Fruit fly (Drosophila melanogaster) whole organism, embryonic: ENCODE data around the gene Cpr11B.

Source experiments
- Atf3 ChIP-seq: fragments of 200-800 bp; sonication (Bioruptor generic); optimal IDR thresholded peaks from 3 replicates; lab custom pipeline; 2016; ENCODE audit warnings: missing biosample characterization, missing genetic modification characterization
- Bdp1 ChIP-seq: fragments of 200-800 bp; sonication (Bioruptor generic); optimal IDR thresholded peaks from 3 replicates; lab custom pipeline; 2016; ENCODE audit warnings: missing biosample characterization, missing genetic modification characterization
- CG1024 ChIP-seq: fragments of 200-800 bp; sonication (Bioruptor generic); IDR thresholded peaks from 2 replicates; pipeline ENCODE4 v1.3.6; 2022; ENCODE audit warnings: missing biosample characterization, missing genetic modification characterization
- CG10321 ChIP-seq: fragments of 200-800 bp; sonication (Bioruptor generic); IDR thresholded peaks from 2 replicates; pipeline ENCODE4 v1.3.6; 2022; ENCODE audit warnings: missing biosample characterization, missing genetic modification characterization
- CG12104 ChIP-seq: fragments of 200-800 bp; sonication (Bioruptor generic); optimal IDR thresholded peaks from 3 replicates; lab custom pipeline; 2016; ENCODE audit warnings: missing biosample characterization, missing genetic modification characterization
- CG12236 ChIP-seq: fragments of 200-800 bp; sonication (Bioruptor generic); optimal IDR thresholded peaks from 2 replicates; lab custom pipeline; 2016; ENCODE audit warnings: missing biosample characterization, missing genetic modification characterization
- CG12299 ChIP-seq: fragments of 200-800 bp; sonication (Bioruptor generic); optimal IDR thresholded peaks from 2 replicates; lab custom pipeline; 2018; ENCODE audit warnings: missing biosample characterization, mild to moderate bottlenecking, missing genetic modification characterization
- CG12942 ChIP-seq: fragments of 200-800 bp; sonication (Bioruptor generic); optimal IDR thresholded peaks from 3 replicates; lab custom pipeline; 2016; ENCODE audit warnings: missing biosample characterization, missing genetic modification characterization
- CG13775 ChIP-seq: fragments of 200-800 bp; sonication (Bioruptor generic); optimal IDR thresholded peaks from 3 replicates; lab custom pipeline; 2017; ENCODE audit warnings: missing biosample characterization, mild to moderate bottlenecking, missing genetic modification characterization
- CG14710 ChIP-seq: fragments of 200-800 bp; sonication (Bioruptor generic); optimal IDR thresholded peaks from 3 replicates; lab custom pipeline; 2019; ENCODE audit warnings: missing biosample characterization, mild to moderate bottlenecking, missing genetic modification characterization, moderate library complexity
- CG1529 ChIP-seq: fragments of 200-800 bp; sonication (Bioruptor generic); optimal IDR thresholded peaks from 3 replicates; lab custom pipeline; 2018; ENCODE audit warnings: missing biosample characterization, missing genetic modification characterization
- CG1602 ChIP-seq: fragments of 200-800 bp; sonication (Bioruptor generic); optimal IDR thresholded peaks from 3 replicates; lab custom pipeline; 2016; ENCODE audit warnings: missing biosample characterization, missing genetic modification characterization
- CG17328 ChIP-seq: fragments of 200-800 bp; sonication (Bioruptor generic); IDR thresholded peaks from 2 replicates; pipeline ENCODE4 v1.3.6; 2022; ENCODE audit warnings: missing biosample characterization, missing genetic modification characterization
- CG17568 ChIP-seq: fragments of 200-800 bp; sonication (Bioruptor generic); optimal IDR thresholded peaks from 2 replicates; lab custom pipeline; 2018; ENCODE audit warnings: missing biosample characterization, mild to moderate bottlenecking, missing genetic modification characterization, moderate library complexity
- CG18262 ChIP-seq: fragments of 200-800 bp; optimal IDR thresholded peaks from 3 replicates; lab custom pipeline; 2019; ENCODE audit warnings: missing biosample characterization, mild to moderate bottlenecking, missing genetic modification characterization, moderate library complexity
- CG2875 ChIP-seq: fragments of 200-800 bp; sonication (Bioruptor generic); optimal IDR thresholded peaks from 2 replicates; lab custom pipeline; 2017; ENCODE audit warnings: missing biosample characterization, mild to moderate bottlenecking, missing genetic modification characterization, missing genetic modification reagents
- CG31441 ChIP-seq: fragments of 200-800 bp; sonication (Bioruptor generic); IDR thresholded peaks from 2 replicates; pipeline ENCODE4 v1.3.6; 2022; ENCODE audit warnings: missing biosample characterization, missing genetic modification characterization
- CG3407 ChIP-seq: fragments of 200-800 bp; sonication (Bioruptor generic); optimal IDR thresholded peaks from 2 replicates; lab custom pipeline; 2018; ENCODE audit warnings: missing biosample characterization, mild to moderate bottlenecking, missing genetic modification characterization
- CG3726 ChIP-seq: fragments of 200-800 bp; sonication (Bioruptor generic); IDR thresholded peaks from 3 replicates; pipeline ENCODE4, ENCODE4 v1.3.6; 2022; ENCODE audit warnings: missing biosample characterization, missing genetic modification characterization
- CG5953 ChIP-seq: fragments of 200-800 bp; sonication (Bioruptor generic); IDR thresholded peaks from 2 replicates; pipeline ENCODE4 v1.3.6; 2022; ENCODE audit warnings: missing biosample characterization, missing genetic modification characterization
- CG9797 ChIP-seq: fragments of 200-800 bp; sonication (Bioruptor generic); optimal IDR thresholded peaks from 3 replicates; lab custom pipeline; 2018; ENCODE audit warnings: missing biosample characterization, mild to moderate bottlenecking, missing genetic modification characterization
- CrebB ChIP-seq: fragments of 200-800 bp; sonication (Bioruptor generic); optimal IDR thresholded peaks from 3 replicates; lab custom pipeline; 2018; ENCODE audit warnings: missing biosample characterization, mild to moderate bottlenecking, missing genetic modification characterization
- D19A ChIP-seq: fragments of 200-800 bp; optimal IDR thresholded peaks from 3 replicates; lab custom pipeline; 2019; ENCODE audit warnings: missing biosample characterization, mild to moderate bottlenecking, missing genetic modification characterization, moderate library complexity
- Ets97D ChIP-seq: fragments of 200-800 bp; sonication (Bioruptor generic); optimal IDR thresholded peaks from 3 replicates; lab custom pipeline; 2016; ENCODE audit warnings: missing biosample characterization, missing genetic modification characterization
- HHEX ChIP-seq: fragments of 200-800 bp; sonication (Bioruptor generic); optimal IDR thresholded peaks from 3 replicates; lab custom pipeline; 2017; ENCODE audit warnings: missing biosample characterization, mild to moderate bottlenecking, missing genetic modification characterization, missing genetic modification reagents
- Hr51 ChIP-seq, 2 experiments: fragments of 200-800 bp; sonication (Bioruptor generic); optimal IDR thresholded peaks; 2 replicates in 1 of 2; 3 replicates in 1 of 2; lab custom pipeline; 2016 to 2018; ENCODE audit warnings: missing biosample characterization in 2 of 2, missing genetic modification characterization in 2 of 2, mild to moderate bottlenecking in 1 of 2, moderate library complexity in 1 of 2
- Jarid2 ChIP-seq: fragments of 200-800 bp; sonication (Bioruptor generic); optimal IDR thresholded peaks from 3 replicates; lab custom pipeline; 2017; ENCODE audit warnings: mild to moderate bottlenecking, missing biosample characterization, missing genetic modification reagents, missing genetic modification characterization
- Kr ChIP-seq: fragments of 200-800 bp; sonication (Bioruptor generic); optimal IDR thresholded peaks from 2 replicates; lab custom pipeline; 2017; ENCODE audit warnings: missing biosample characterization, mild to moderate bottlenecking, missing genetic modification characterization
- Lhr ChIP-seq: fragments of 200-800 bp; sonication (Bioruptor generic); optimal IDR thresholded peaks from 3 replicates; lab custom pipeline; 2017; ENCODE audit warnings: mild to moderate bottlenecking, missing biosample characterization, missing genetic modification reagents, missing genetic modification characterization
- Mad ChIP-seq: fragments of 200-800 bp; sonication (Bioruptor generic); optimal IDR thresholded peaks from 2 replicates; lab custom pipeline; 2016; ENCODE audit warnings: missing biosample characterization, missing genetic modification characterization
- Meics ChIP-seq: fragments of 200-800 bp; sonication (Bioruptor generic); optimal IDR thresholded peaks from 2 replicates; lab custom pipeline; 2017; ENCODE audit warnings: missing biosample characterization, mild to moderate bottlenecking, missing genetic modification characterization
- Nf-YB ChIP-seq: fragments of 200-800 bp; sonication (Bioruptor generic); optimal IDR thresholded peaks from 3 replicates; lab custom pipeline; 2019; ENCODE audit warnings: missing biosample characterization, mild to moderate bottlenecking, missing genetic modification characterization, moderate library complexity
- Optix ChIP-seq: fragments of 200-800 bp; sonication (Bioruptor generic); IDR thresholded peaks from 3 replicates; pipeline ENCODE4 v1.3.6; 2022; ENCODE audit warnings: missing biosample characterization, missing genetic modification characterization
- Ravus ChIP-seq: fragments of 200-800 bp; sonication (Bioruptor generic); IDR thresholded peaks from 2 replicates; pipeline ENCODE4 v1.3.6; 2022; ENCODE audit warnings: missing biosample characterization, missing genetic modification characterization
- TFAM ChIP-seq: fragments of 200-800 bp; sonication (Bioruptor generic); optimal IDR thresholded peaks from 2 replicates; lab custom pipeline; 2017; ENCODE audit warnings: missing biosample characterization, missing genetic modification characterization, inconsistent platforms
- Taf1 ChIP-seq: fragments of 200-800 bp; sonication (Bioruptor generic); IDR thresholded peaks from 2 replicates; pipeline ENCODE4 v1.3.6; 2022; ENCODE audit warnings: missing biosample characterization, missing genetic modification characterization
- Vsx1 ChIP-seq: fragments of 200-800 bp; sonication (Bioruptor generic); optimal IDR thresholded peaks from 2 replicates; lab custom pipeline; 2017; ENCODE audit warnings: missing biosample characterization, mild to moderate bottlenecking, missing genetic modification characterization, missing genetic modification reagents
- ab ChIP-seq: fragments of 200-800 bp; sonication (Bioruptor generic); optimal IDR thresholded peaks from 2 replicates; lab custom pipeline; 2016; ENCODE audit warnings: missing biosample characterization, missing genetic modification characterization
- cato ChIP-seq: fragments of 200-800 bp; sonication (Bioruptor generic); optimal IDR thresholded peaks from 2 replicates; lab custom pipeline; 2016; ENCODE audit warnings: missing biosample characterization, missing genetic modification characterization, borderline replicate concordance
- ci ChIP-seq: fragments of 200-800 bp; sonication (Bioruptor generic); IDR thresholded peaks from 3 replicates; pipeline ENCODE4 v1.3.6; 2022; ENCODE audit warnings: missing biosample characterization, missing genetic modification characterization
- gsb-n ChIP-seq: fragments of 200-800 bp; sonication (Bioruptor generic); optimal IDR thresholded peaks from 3 replicates; lab custom pipeline; 2018; ENCODE audit warnings: missing biosample characterization, mild to moderate bottlenecking, missing genetic modification characterization
- mld ChIP-seq: fragments of 200-800 bp; sonication (Bioruptor generic); IDR thresholded peaks from 3 replicates; pipeline ENCODE4 v1.3.6; 2022; ENCODE audit warnings: missing biosample characterization, missing genetic modification characterization; ENCODE audit not compliant: partially characterized antibody
- rib ChIP-seq: fragments of 200-800 bp; sonication (Bioruptor generic); IDR thresholded peaks from 2 replicates; pipeline ENCODE4 v1.3.6; 2022; ENCODE audit warnings: missing biosample characterization, missing genetic modification characterization
- sc ChIP-seq, 3 experiments: fragments of >200 bp in 2 of 3; fragments of 200-800 bp in 1 of 3; sonication (Bioruptor generic) in 1 of 3; optimal IDR thresholded peaks; 2 replicates in 2 of 3; 3 replicates in 1 of 3; lab custom pipeline; 2017; ENCODE audit warnings: mild to moderate bottlenecking in 1 of 3, missing biosample characterization in 1 of 3, missing genetic modification characterization in 1 of 3, missing genetic modification reagents in 1 of 3
- trh ChIP-seq: fragments of 200-800 bp; sonication (Bioruptor generic); optimal IDR thresholded peaks from 2 replicates; lab custom pipeline; 2016; ENCODE audit warnings: missing biosample characterization, missing genetic modification characterization
- ttk ChIP-seq: fragments of 200-800 bp; sonication (Bioruptor generic); IDR thresholded peaks from 2 replicates; pipeline ENCODE4 v2.1.2; 2022; ENCODE audit warnings: missing biosample characterization, missing genetic modification characterization
- vfl ChIP-seq: fragments of 200-800 bp; sonication (Bioruptor generic); optimal IDR thresholded peaks from 2 replicates; lab custom pipeline; 2016; ENCODE audit warnings: missing biosample characterization, missing genetic modification characterization
- zen ChIP-seq: fragments of 200-800 bp; sonication (Bioruptor generic); optimal IDR thresholded peaks from 3 replicates; lab custom pipeline; 2018; ENCODE audit warnings: missing biosample characterization, mild to moderate bottlenecking, missing genetic modification characterization, moderate library complexity

Cpr11B gene

dm6 chrX:12582984-12583869 lies 30.3 kb downstream of the Cpr11B start, which contains the start of gene Pits (continued):
- no peak for TF ChIP-seq Mad (GFP tag; lab: Kevin White, UChicago)
- TF ChIP-seq ci (GFP tag; lab: Robert Waterston, UW): peak; percentile 82; the same call in 2 of the 3 replicates
- TF ChIP-seq CG3407 (GFP tag; lab: Kevin White, UChicago): no peak
- TF ChIP-seq Jarid2: peak; percentile 96
- TF ChIP-seq Lhr (GFP tag; lab: Kevin White, UChicago): peak; percentile 96
- peak; percentile 23 for TF ChIP-seq D19A (tag; lab: Kevin White, UChicago)
- TF ChIP-seq TFAM (GFP tag; lab: Kevin White, UChicago): no peak
- TF ChIP-seq Bdp1: peak; percentile 24
- TF ChIP-seq gsb-n: peak; percentile 16
- peak; percentile 59 for TF ChIP-seq CG12299 (tag; lab: Kevin White, UChicago)
- no peak for TF ChIP-seq CG12942 (GFP tag; lab: Kevin White, UChicago)
- no peak for TF ChIP-seq CG3726
- TF ChIP-seq vfl (GFP tag; lab: Kevin White, UChicago): no peak
- TF ChIP-seq CG13775 (GFP tag; lab: Kevin White, UChicago): peak; percentile 34
- TF ChIP-seq Hr51 (GFP tag; optimal IDR thresholded peaks at IDR 0.05; lab: Kevin White, UChicago): peak; percentile 18 to 45
- peak; percentile 21 for TF ChIP-seq Nf-YB (GFP tag; lab: Kevin White, UChicago)
- peak; percentile 94 for TF ChIP-seq Meics (GFP tag; lab: Kevin White, UChicago)
- TF ChIP-seq CG17328 (GFP tag; lab: Robert Waterston, UW): no peak
- peak; percentile 35 for TF ChIP-seq CG18262 (tag; lab: Kevin White, UChicago)
- TF ChIP-seq Optix (GFP tag; lab: Robert Waterston, UW): no peak
- 0 out of 2 replicates have a peak, but pooled peaks have one; percentile 7 for TF ChIP-seq CG31441 (GFP tag; lab: Robert Waterston, UW)
- no peak for TF ChIP-seq CG1024
- TF ChIP-seq rib (GFP tag; lab: Robert Waterston, UW): peak; percentile 69; the same call in 1 of the 2 replicates
- TF ChIP-seq Vsx1: no peak
- no peak for TF ChIP-seq sc (optimal IDR thresholded peaks at IDR 0.05; lab: Kevin White, UChicago)
- no peak for TF ChIP-seq sc (GFP tag; optimal IDR thresholded peaks at IDR 0.05; lab: Kevin White, UChicago)
- no peak for TF ChIP-seq cato (GFP tag; lab: Kevin White, UChicago)
- no peak for TF ChIP-seq ttk
- no peak for TF ChIP-seq Ravus (GFP tag; lab: Robert Waterston, UW)
- TF ChIP-seq Kr (GFP tag; lab: Kevin White, UChicago): no peak
- peak; percentile 52; the same call in 1 of the 2 replicates for TF ChIP-seq CG10321
- TF ChIP-seq CG2875 (GFP tag; lab: Kevin White, UChicago): no peak
- TF ChIP-seq Taf1: no peak
- TF ChIP-seq CG1529 (GFP tag; lab: Kevin White, UChicago): no peak
- peak; percentile 13 for TF ChIP-seq Atf3 (GFP tag; lab: Kevin White, UChicago)
- peak; percentile 3 for TF ChIP-seq zen
- TF ChIP-seq trh (GFP tag; lab: Kevin White, UChicago): no peak
- peak; percentile 68 for TF ChIP-seq CG14710 (tag; lab: Kevin White, UChicago)
- TF ChIP-seq Ets97D (GFP tag; lab: Kevin White, UChicago): peak; percentile 93
- TF ChIP-seq HHEX (GFP tag; lab: Kevin White, UChicago): peak; percentile 56
- peak; percentile 98 for TF ChIP-seq CG9797 (GFP tag; lab: Kevin White, UChicago)
- TF ChIP-seq ab (GFP tag; lab: Kevin White, UChicago): peak; percentile 20
- TF ChIP-seq CG12104 (GFP tag; lab: Kevin White, UChicago): peak; percentile 16
- peak; percentile 1 for TF ChIP-seq CG17568 (GFP tag; lab: Kevin White, UChicago)
- 0 out of 2 replicates have a peak, but pooled peaks have one; percentile 23 for TF ChIP-seq CG5953 (GFP tag; lab: Robert Waterston, UW)
- 0 out of 3 replicates have a peak, but pooled peaks have one; percentile 43 for TF ChIP-seq mld (GFP tag; lab: Robert Waterston, UW)
- peak; percentile 45 for TF ChIP-seq CG1602 (GFP tag; lab: Kevin White, UChicago)
- TF ChIP-seq CG12236 (GFP tag; lab: Kevin White, UChicago): no peak
- TF ChIP-seq CrebB: peak; percentile 82
